Worm (Caenorhabditis elegans) whole organism, late embryonic: Measurements from ENCODE around the gene sec-16A.1.

ENCODE experiments used
- ceh-18 ChIP-seq: sonication (generic microtip); optimal IDR thresholded peaks from 2 replicates; lab custom pipeline; 2016; ENCODE audit warnings: missing genetic modification characterization, missing compliant biosample characterization
- dmd-4 ChIP-seq: sonication (generic microtip); optimal IDR thresholded peaks from 2 replicates; lab custom pipeline; 2016; ENCODE audit warnings: borderline replicate concordance, missing genetic modification characterization, missing compliant biosample characterization
- fax-1 ChIP-seq: sonication (generic microtip); optimal IDR thresholded peaks from 2 replicates; lab custom pipeline; 2016; ENCODE audit warnings: missing genotype, missing genetic modification characterization, missing compliant biosample characterization
- odd-2 ChIP-seq: sonication (generic microtip); optimal IDR thresholded peaks from 2 replicates; lab custom pipeline; 2017; ENCODE audit warnings: antibody characterized with exemption, mild to moderate bottlenecking, missing genetic modification characterization, missing compliant biosample characterization
- pha-4 ChIP-seq: fragments of 150-350 bp; optimal IDR thresholded peaks from 2 replicates; lab custom pipeline; 2018; ENCODE audit warnings: missing biosample characterization, missing genetic modification reagents, missing genetic modification characterization
- pqm-1 ChIP-seq: sonication (generic microtip); optimal IDR thresholded peaks from 2 replicates; lab custom pipeline; 2016; ENCODE audit warnings: missing genetic modification characterization, missing compliant biosample characterization
- sox-4 ChIP-seq: sonication (generic microtip); optimal IDR thresholded peaks from 2 replicates; lab custom pipeline; 2017; ENCODE audit warnings: mild to moderate bottlenecking, missing genetic modification characterization, inconsistent platforms, missing compliant biosample characterization
- unc-3 ChIP-seq, 2 experiments: fragments of 200-800 bp in 1 of 2; sonication (Bioruptor generic) in 1 of 2; sonication (generic microtip) in 1 of 2; conservative IDR thresholded peaks in 1 of 2; optimal IDR thresholded peaks in 1 of 2; 2 replicates each; pipeline versions ENCODE4 v1.3.6 to Lab custom; 2016 to 2022; ENCODE audit warnings: missing compliant biosample characterization in 2 of 2, missing genetic modification characterization in 2 of 2, missing genetic modification reagents in 1 of 2

ce11 chrIII:9138601-9139000 lies 13.0 kb downstream of the sec-16A.1 start, which contains the start of gene ZK512.7:
- TF ChIP-seq odd-2 (tag; lab: Kevin White, UChicago) (no peak), pha-4 (tag; lab: Kevin White, UChicago) (no peak), ceh-18 (tag; lab: Kevin White, UChicago) (no peak), sox-4 (tag; lab: Kevin White, UChicago) (no peak), pqm-1 (no peak), unc-3 (GFP tag; conservative IDR thresholded peaks at IDR 0.05; lab: Robert Waterston, UW) (no peak), unc-3 (tag; optimal IDR thresholded peaks at IDR 0.05; lab: Kevin White, UChicago) (no peak), fax-1 (tag; lab: Kevin White, UChicago) (no peak), dmd-4 (no peak)
